Worm (Caenorhabditis elegans) whole organism, late embryonic: ENCODE results near the gene dph-7.

ENCODE experiments used
- C38D4.7 ChIP-seq: fragments of 200-800 bp; sonication (Bioruptor generic); optimal IDR thresholded peaks from 2 replicates; lab custom pipeline; 2018; ENCODE audit warnings: mild to moderate bottlenecking, missing genetic modification characterization, moderate library complexity, missing compliant biosample characterization
- ceh-48 ChIP-seq: sonication (generic microtip); optimal IDR thresholded peaks from 2 replicates; lab custom pipeline; 2016; ENCODE audit warnings: missing genetic modification characterization, inconsistent platforms, missing compliant biosample characterization
- elt-2 ChIP-seq: sonication (generic microtip); optimal IDR thresholded peaks from 2 replicates; lab custom pipeline; 2016; ENCODE audit warnings: missing genetic modification reagents, missing genetic modification characterization, missing compliant biosample characterization
- pha-4 ChIP-seq: fragments of 150-350 bp; optimal IDR thresholded peaks from 2 replicates; lab custom pipeline; 2018; ENCODE audit warnings: missing biosample characterization, missing genetic modification reagents, missing genetic modification characterization
- syd-9 ChIP-seq: sonication (generic microtip); optimal IDR thresholded peaks from 2 replicates; lab custom pipeline; 2016; ENCODE audit warnings: mild to moderate bottlenecking, missing genetic modification characterization, moderate library complexity, missing compliant biosample characterization

DNA sequence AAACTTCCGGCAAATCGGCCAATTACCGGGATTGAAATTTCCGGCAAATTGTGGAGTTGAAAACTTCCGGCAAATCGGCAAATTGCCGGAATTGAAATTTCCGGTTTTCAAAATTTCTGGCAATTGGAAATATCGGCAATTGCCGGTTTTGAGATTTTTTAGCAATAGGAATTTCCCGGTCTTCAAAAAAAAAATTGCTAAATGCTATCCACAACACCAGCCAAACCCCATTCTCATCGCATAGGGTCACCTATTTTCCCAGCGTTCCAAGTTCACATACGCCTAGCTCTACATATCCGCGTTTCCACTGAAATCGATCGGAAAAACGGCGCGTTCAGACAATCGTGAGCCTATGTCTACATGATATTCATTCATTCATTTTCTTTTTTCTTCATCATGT is 29.5 kb upstream of the dph-7 start, which contains the start of gene F56A8.8:
- TF ChIP-seq pha-4 (tag; lab: Kevin White, UChicago) = no peak
- no peak for TF ChIP-seq elt-2 (tag; lab: Kevin White, UChicago)
- TF ChIP-seq ceh-48 (tag; lab: Kevin White, UChicago) = no peak
- TF ChIP-seq syd-9 (tag; lab: Kevin White, UChicago) = no peak
- no peak for TF ChIP-seq C38D4.7 (GFP tag; lab: Kevin White, UChicago)
